Worm (Caenorhabditis elegans) whole organism, L2 larva: ENCODE results near the gene F54H12.8.

Experiments used
- R02D3.7 ChIP-seq: fragments of 150-350 bp; optimal IDR thresholded peaks from 2 replicates; lab custom pipeline; 2014; ENCODE audit warnings: missing biosample characterization, missing genetic modification characterization
- ZK546.5 ChIP-seq: sonication (generic microtip); optimal IDR thresholded peaks from 2 replicates; lab custom pipeline; 2017; ENCODE audit warnings: missing biosample characterization, missing genetic modification characterization
- blmp-1 ChIP-seq: sonication (generic microtip); optimal IDR thresholded peaks from 2 replicates; lab custom pipeline; 2017; ENCODE audit warnings: missing genetic modification characterization, mild to moderate bottlenecking, missing compliant biosample characterization, antibody characterized with exemption, moderate library complexity; ENCODE audit not compliant: insufficient read depth
- egl-27 ChIP-seq: sonication (generic microtip); optimal IDR thresholded peaks from 3 replicates; lab custom pipeline; 2017; ENCODE audit warnings: missing biosample characterization, missing genetic modification reagents, missing genetic modification characterization
- skn-1 ChIP-seq: sonication (generic microtip); optimal IDR thresholded peaks from 2 replicates; lab custom pipeline; 2017; ENCODE audit warnings: missing biosample characterization, missing genetic modification characterization
- sma-9 ChIP-seq, 2 experiments: fragments of 150-350 bp in 1 of 2; sonication (generic microtip) in 1 of 2; optimal IDR thresholded peaks; 2 replicates each; lab custom pipeline; 2014 to 2016; ENCODE audit warnings: missing genetic modification characterization in 2 of 2, mild to moderate bottlenecking in 1 of 2, missing biosample characterization in 1 of 2, missing compliant biosample characterization in 1 of 2, missing genetic modification reagents in 1 of 2, moderate library complexity in 1 of 2
- unc-62 ChIP-seq: fragments of 150-350 bp; optimal IDR thresholded peaks from 2 replicates; lab custom pipeline; 2014; ENCODE audit warnings: missing biosample characterization, missing genetic modification reagents, missing genetic modification characterization

- no peak for TF ChIP-seq blmp-1 (tag; lab: Kevin White, UChicago)
- TF ChIP-seq ZK546.5: no peak
- no peak for TF ChIP-seq unc-62 (GFP tag; lab: Kevin White, UChicago)
- TF ChIP-seq R02D3.7 (tag; lab: Kevin White, UChicago): no peak
- no peak for TF ChIP-seq egl-27
- TF ChIP-seq skn-1 (tag; lab: Kevin White, UChicago): no peak
- no peak for TF ChIP-seq sma-9 (GFP tag; optimal IDR thresholded peaks at IDR 0.05; lab: Kevin White, UChicago)
- TF ChIP-seq sma-9 (tag; optimal IDR thresholded peaks at IDR 0.05; lab: Kevin White, UChicago): no peak
Observed at ce11 chrIII:7924821-7925220, 44.2 kb downstream of the F54H12.8 start, which contains the start of gene tag-250.
